Worm (Caenorhabditis elegans): ENCODE measurements around the gene math-23.
"Not testable (repeated sequence)": the region's sequence is repeated elsewhere in the genome, so short reads cannot be mapped to it uniquely, and the experiment has no call there.

The math-23 gene

DNA sequence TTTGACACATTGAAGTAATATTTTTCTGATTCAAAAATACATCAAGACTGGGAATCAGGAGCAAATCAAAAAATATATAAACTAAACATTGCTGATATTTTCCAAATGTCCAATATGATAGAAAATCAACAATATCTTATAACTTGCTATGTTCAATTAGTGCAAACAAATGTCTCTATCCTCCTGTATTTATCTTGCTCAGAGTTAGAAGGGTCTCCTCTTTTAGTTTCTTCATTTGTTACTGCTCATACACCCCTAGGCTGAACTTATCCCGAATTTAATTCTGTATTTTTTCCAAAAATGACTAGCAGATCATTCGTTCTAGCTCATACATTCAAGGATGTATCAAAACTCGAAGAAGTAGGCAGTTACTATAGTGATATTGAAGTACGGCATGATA lies at the start of gene math-23:
Gene math-23, plus strand, starts transcription at position 301 of the 400 bp plus-strand sequence.
- TF ChIP-seq hmg-4 (GFP tag; optimal IDR thresholded peaks at IDR 0.05) (no peak), ets-7 (tag; optimal IDR thresholded peaks at IDR 0.05) (no peak), ceh-13 (GFP tag; optimal IDR thresholded peaks at IDR 0.05) (no peak), aly-1 (tag; optimal IDR thresholded peaks at IDR 0.05) (no peak), tbx-37 (GFP tag; conservative IDR thresholded peaks at IDR 0.05) (no peak), pes-1 (GFP tag; IDR thresholded peaks at IDR 0.05) (no peak), ama-1 (optimal IDR thresholded peaks at IDR 0.05) (no peak), hnd-1 (tag; optimal IDR thresholded peaks at IDR 0.05) (no peak), tbx-11 (GFP tag; IDR thresholded peaks at IDR 0.05) (no peak), sea-1 (GFP tag; conservative IDR thresholded peaks at IDR 0.05) (no peak), hmbx-1 (tag; optimal IDR thresholded peaks at IDR 0.05) (no peak), B0310.2 (tag; optimal IDR thresholded peaks at IDR 0.05) (no peak), ceh-36 (tag; optimal IDR thresholded peaks at IDR 0.05) (no peak), tra-4 (tag; optimal IDR thresholded peaks at IDR 0.05) (no peak), flt-1 (GFP tag; IDR thresholded peaks at IDR 0.05) (no peak), F13C5.2 (tag; optimal IDR thresholded peaks at IDR 0.05) (no peak), scrt-1 (GFP tag; IDR thresholded peaks at IDR 0.05) (no peak)

DNA sequence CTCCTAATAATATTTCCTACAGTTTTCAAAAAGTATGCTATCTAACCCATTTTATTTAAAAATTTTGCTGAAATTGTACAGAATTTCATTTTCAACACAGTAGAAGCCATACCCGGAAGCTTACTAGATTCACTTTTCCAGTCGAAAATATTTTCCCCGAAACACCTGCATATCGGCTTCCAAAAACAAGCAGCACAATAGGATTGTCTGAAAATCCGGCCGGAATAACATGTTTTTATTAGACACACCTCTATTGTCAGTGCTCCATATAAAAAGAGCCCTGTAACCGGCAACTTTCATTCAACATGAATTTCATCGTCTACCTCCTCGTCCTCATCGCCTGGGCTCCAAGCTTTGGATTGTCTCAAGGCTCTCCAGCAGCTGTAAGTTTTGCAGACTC lies 49.6 kb upstream of the math-23 start, which contains the start of gene C52E2.2:
Gene C52E2.2, plus strand, starts transcription at position 301 of the 400 bp plus-strand sequence.
- TF ChIP-seq sea-1 (GFP tag; conservative IDR thresholded peaks at IDR 0.05) (no peak), ets-7 (tag; optimal IDR thresholded peaks at IDR 0.05) (no peak), B0310.2 (tag; optimal IDR thresholded peaks at IDR 0.05) (no peak), ceh-13 (GFP tag; optimal IDR thresholded peaks at IDR 0.05) (no peak), flt-1 (GFP tag; IDR thresholded peaks at IDR 0.05) (no peak), hmbx-1 (tag; optimal IDR thresholded peaks at IDR 0.05) (no peak), scrt-1 (GFP tag; IDR thresholded peaks at IDR 0.05) (no peak), aly-1 (tag; optimal IDR thresholded peaks at IDR 0.05) (no peak), tbx-37 (GFP tag; conservative IDR thresholded peaks at IDR 0.05) (no peak), ama-1 (optimal IDR thresholded peaks at IDR 0.05) (no peak), ceh-36 (tag; optimal IDR thresholded peaks at IDR 0.05) (no peak), tra-4 (tag; optimal IDR thresholded peaks at IDR 0.05) (no peak), F13C5.2 (tag; optimal IDR thresholded peaks at IDR 0.05) (no peak), tbx-11 (GFP tag; IDR thresholded peaks at IDR 0.05) (no peak), pes-1 (GFP tag; IDR thresholded peaks at IDR 0.05) (no peak), hnd-1 (tag; optimal IDR thresholded peaks at IDR 0.05) (no peak), hmg-4 (GFP tag; optimal IDR thresholded peaks at IDR 0.05) (no peak)

DNA sequence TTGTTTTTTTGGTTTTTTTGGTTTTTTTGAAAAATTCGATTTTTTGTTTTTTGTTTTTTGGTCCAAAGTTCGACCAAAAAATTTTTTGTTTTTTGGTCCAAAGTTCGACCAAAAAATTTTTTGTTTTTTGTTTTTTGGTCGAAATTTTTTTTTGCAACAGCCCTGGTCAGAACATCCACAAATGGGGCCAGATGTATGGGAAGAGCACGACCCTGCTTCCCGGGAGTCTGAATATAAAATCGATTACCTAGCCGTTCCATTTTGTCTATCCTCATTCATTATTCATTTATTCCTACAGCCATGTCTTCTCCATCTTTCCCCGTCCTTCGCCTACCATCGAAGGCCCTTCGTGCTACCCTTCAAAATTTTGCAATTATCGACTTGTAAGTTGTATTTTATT lies 48.0 kb upstream of the math-23 start, which contains the start of gene fbxb-95:
Gene fbxb-95, plus strand, starts transcription at position 301 of the 400 bp plus-strand sequence.
- TF ChIP-seq hmg-4 (GFP tag; optimal IDR thresholded peaks at IDR 0.05); hnd-1 (tag; optimal IDR thresholded peaks at IDR 0.05); flt-1 (GFP tag; IDR thresholded peaks at IDR 0.05): not testable (repeated sequence)

DNA sequence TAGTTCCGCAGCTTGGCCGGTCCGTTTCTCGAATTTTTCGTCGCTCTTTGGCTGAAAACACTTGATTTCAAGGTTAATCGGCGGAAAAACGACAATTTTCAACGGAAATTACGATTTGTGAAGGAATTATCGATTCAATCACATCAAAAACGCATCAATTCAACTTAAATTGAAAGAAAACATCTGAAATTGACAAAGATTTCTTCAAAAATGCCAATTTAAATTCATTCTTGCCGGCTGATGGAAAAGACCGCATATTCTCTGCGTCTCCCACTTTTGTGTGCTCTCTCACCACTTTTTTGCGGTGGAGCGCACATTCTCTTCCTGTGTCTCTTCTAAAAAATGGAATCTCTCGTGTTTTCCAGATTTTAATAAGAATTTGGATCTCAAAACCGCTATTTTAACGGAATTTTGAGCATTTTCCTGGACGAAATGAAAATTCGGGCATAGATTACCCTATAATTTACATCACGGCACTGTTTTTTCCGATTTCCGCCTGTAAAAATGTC lies 40.7 kb upstream of the math-23 start, which contains the start of gene C16C4.18:
Gene C16C4.18, minus strand, starts transcription at position 51 of the 509 bp plus-strand sequence.
- TF ChIP-seq tra-4 (tag; optimal IDR thresholded peaks at IDR 0.05); ceh-36 (tag; optimal IDR thresholded peaks at IDR 0.05); sea-1 (GFP tag; conservative IDR thresholded peaks at IDR 0.05): not testable (repeated sequence)

DNA sequence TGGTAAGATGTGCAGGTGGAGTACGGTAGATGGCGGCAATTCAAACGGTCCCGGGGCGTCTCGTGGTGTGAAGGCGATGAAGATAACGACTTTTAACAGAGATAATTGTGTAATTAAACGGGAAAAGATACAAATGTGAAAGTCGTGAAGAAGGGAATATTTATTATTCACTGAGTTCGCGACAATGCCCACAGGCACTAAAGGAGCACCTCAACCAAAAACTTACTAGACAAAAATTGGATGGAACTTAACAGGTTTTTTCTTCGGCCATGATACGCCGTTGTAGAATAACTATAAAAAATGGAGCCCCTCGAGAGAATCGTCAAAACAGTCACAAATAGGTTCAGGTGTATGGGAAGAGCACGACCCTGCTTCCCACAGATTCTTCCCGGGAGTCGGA lies 39.7 kb upstream of the math-23 start, which contains the start of gene fbxb-98:
Gene fbxb-98, plus strand, starts transcription at position 301 of the 400 bp plus-strand sequence.
- TF ChIP-seq ceh-36 (tag; optimal IDR thresholded peaks at IDR 0.05); B0310.2 (tag; optimal IDR thresholded peaks at IDR 0.05); hmg-4 (GFP tag; optimal IDR thresholded peaks at IDR 0.05): not testable (repeated sequence)

DNA sequence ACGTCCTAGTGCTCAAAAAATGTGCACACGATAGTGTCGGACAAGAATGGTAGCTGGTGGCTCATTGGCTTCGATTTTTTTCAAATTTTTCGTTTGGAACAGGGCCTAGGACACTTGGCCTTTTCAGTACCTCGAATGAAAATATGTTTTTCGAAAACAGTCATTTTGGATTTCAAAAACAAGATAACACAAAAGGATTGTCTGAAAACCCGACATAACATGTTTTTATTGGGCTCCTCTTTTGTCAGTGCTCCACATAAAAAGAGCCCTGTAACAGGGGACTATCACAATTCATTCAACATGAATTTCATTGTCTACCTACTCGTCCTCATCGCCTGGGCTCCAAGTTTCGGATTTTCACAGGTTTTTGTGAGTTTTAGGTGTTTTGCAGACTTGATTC lies 37.8 kb upstream of the math-23 start, which contains the start of gene C16C4.17:
Gene C16C4.17, plus strand, starts transcription at position 301 of the 400 bp plus-strand sequence.
- TF ChIP-seq tra-4 (tag; optimal IDR thresholded peaks at IDR 0.05) (no peak), F13C5.2 (tag; optimal IDR thresholded peaks at IDR 0.05) (no peak), ceh-36 (tag; optimal IDR thresholded peaks at IDR 0.05) (no peak), hmbx-1 (tag; optimal IDR thresholded peaks at IDR 0.05) (no peak), pes-1 (GFP tag; IDR thresholded peaks at IDR 0.05) (no peak), ceh-13 (GFP tag; optimal IDR thresholded peaks at IDR 0.05) (no peak), flt-1 (GFP tag; IDR thresholded peaks at IDR 0.05) (no peak), hnd-1 (tag; optimal IDR thresholded peaks at IDR 0.05) (no peak), scrt-1 (GFP tag; IDR thresholded peaks at IDR 0.05) (no peak), hmg-4 (GFP tag; optimal IDR thresholded peaks at IDR 0.05) (no peak), B0310.2 (tag; optimal IDR thresholded peaks at IDR 0.05) (no peak), sea-1 (GFP tag; conservative IDR thresholded peaks at IDR 0.05) (no peak), ets-7 (tag; optimal IDR thresholded peaks at IDR 0.05) (no peak), tbx-37 (GFP tag; conservative IDR thresholded peaks at IDR 0.05) (no peak), ama-1 (optimal IDR thresholded peaks at IDR 0.05) (no peak), tbx-11 (GFP tag; IDR thresholded peaks at IDR 0.05) (no peak)

DNA sequence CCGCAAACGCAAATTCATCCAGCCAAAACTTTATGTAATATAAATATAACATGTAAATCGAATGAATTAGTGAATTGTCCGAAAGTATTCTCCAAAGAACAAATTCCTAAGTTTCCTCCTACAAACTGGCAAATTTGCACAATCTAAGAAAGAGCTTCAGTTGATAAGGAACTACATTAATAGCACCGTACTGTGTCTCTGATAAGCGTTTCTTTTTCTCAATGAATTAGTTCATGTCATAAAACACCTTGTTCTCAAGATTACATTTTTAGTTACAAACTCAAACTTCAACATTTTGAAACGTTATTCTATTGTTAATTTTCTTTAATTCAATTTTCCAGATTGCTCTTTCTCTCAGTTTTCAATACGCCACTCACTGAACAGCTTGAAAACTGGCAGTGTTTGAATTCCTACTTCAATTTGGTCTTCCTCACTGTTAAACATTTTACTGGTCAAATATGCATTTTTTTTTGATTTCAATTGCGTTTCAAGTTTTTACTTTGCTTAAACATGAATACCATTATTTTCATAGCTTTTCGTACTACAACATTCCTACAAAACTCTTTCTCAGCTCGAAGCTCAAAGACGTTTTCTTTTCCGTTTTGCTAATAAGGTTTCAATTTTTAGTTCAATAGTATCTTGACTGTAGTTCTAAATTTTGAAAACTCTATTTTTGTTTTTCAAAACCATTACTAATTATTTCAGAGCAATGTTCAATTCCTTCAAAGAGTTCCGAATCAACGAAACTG lies 36.2 kb upstream of the math-23 start, which contains the start of gene math-15:
Gene math-15, plus strand, starts transcription at position 699 of the 749 bp plus-strand sequence.
- TF ChIP-seq pes-1 (GFP tag; IDR thresholded peaks at IDR 0.05) (no peak), ets-7 (tag; optimal IDR thresholded peaks at IDR 0.05) (no peak), B0310.2 (tag; optimal IDR thresholded peaks at IDR 0.05) (no peak), hmbx-1 (tag; optimal IDR thresholded peaks at IDR 0.05) (no peak)

All from whole organism, early embryonic.